Worm (Caenorhabditis elegans): ENCODE data around the gene C27C12.4.

C27C12.4 gene

DNA sequence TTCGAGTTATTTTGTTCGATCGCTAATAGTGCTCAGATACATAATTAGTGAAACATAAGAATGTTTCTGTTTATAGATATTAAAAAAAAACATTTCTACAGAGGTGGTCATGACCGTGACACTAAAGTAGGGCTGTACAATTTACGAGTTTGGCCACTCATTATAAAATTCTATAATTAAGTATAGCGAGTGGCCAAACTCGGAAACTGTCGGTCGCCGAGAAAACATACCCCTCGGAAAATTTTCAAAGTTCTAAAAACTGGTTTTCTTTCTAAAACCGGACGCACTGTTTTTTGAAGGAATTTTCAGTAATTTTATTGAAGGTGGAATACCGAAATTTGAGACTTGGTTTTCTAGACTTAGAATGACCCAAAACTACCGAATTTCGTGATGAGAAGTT is 48.1 kb upstream of the C27C12.4 start:
- TF ChIP-seq hlh-1 (tag; optimal IDR thresholded peaks at IDR 0.05) (no peak), blmp-1 (tag; optimal IDR thresholded peaks at IDR 0.05) (no peak), nhr-2 (tag; optimal IDR thresholded peaks at IDR 0.05) (no peak), unc-62 (GFP tag; optimal IDR thresholded peaks at IDR 0.05) (no peak), cnd-1 (tag; optimal IDR thresholded peaks at IDR 0.05) (no peak), pha-4 (tag; optimal IDR thresholded peaks at IDR 0.05) (no peak), snpc-4 (tag; optimal IDR thresholded peaks at IDR 0.05) (no peak)

DNA sequence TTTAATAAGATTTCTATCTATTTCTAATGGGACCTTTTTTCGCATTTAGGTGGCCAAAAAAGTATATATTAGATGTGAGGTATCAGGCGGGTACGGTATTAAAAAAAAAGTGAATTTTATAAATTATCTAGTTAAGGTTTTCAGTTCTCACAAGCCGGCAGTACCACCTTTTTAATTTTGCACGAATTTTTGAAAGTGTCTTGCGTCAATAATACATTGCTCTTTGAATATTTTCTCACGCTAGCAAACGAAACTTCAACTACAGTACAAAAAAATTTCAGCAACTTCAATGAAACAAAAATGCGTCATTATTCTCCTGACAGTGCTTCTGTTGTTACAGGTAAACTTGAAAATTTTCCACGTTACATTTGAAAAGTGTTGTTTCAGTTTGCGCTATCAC is 47.0 kb upstream of the C27C12.4 start, which contains the start of gene F42D1.4:
F42D1.4 (plus strand) TSS at position 301 of the 400 bp plus-strand sequence.
- TF ChIP-seq lin-13 (tag; optimal IDR thresholded peaks at IDR 0.05) (no peak), M03D4.4 (tag; optimal IDR thresholded peaks at IDR 0.05) (no peak), ceh-39 (tag; optimal IDR thresholded peaks at IDR 0.05) (no peak), zip-8 (tag; optimal IDR thresholded peaks at IDR 0.05) (no peak)

DNA sequence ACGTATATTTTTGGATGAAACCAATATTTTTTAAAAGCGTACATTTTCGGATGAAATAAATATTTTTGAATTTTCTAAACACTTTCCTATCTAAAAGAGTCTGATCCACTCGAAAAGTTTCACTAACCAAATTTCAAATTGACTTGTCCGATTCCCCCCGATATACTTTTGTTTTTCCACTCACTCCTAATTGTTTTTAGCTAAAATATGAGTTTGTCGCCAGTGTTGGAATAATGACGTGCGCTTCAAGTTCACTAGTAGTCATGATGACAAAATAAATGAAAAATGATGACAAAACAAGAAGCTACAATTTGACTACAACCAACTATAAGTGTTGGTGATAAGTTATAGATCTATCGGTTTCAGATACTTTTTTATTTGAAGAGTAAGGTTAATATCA is 45.1 kb upstream of the C27C12.4 start:
- TF ChIP-seq unc-39 (tag; optimal IDR thresholded peaks at IDR 0.05), result no peak
- TF ChIP-seq nhr-76 (tag; optimal IDR thresholded peaks at IDR 0.05), result no peak
- TF ChIP-seq snpc-4 (tag; optimal IDR thresholded peaks at IDR 0.05), result no peak
- TF ChIP-seq blmp-1 (tag; optimal IDR thresholded peaks at IDR 0.05), result no peak
- no peak for TF ChIP-seq hlh-1 (tag; optimal IDR thresholded peaks at IDR 0.05)
- no peak for TF ChIP-seq ces-1 (GFP tag; optimal IDR thresholded peaks at IDR 0.05)
- TF ChIP-seq pha-4 (tag; optimal IDR thresholded peaks at IDR 0.05), result no peak
- TF ChIP-seq ham-2 (GFP tag; optimal IDR thresholded peaks at IDR 0.05), result no peak
- TF ChIP-seq nhr-237 (tag; optimal IDR thresholded peaks at IDR 0.05), result no peak
- TF ChIP-seq M03D4.4 (tag; optimal IDR thresholded peaks at IDR 0.05), result no peak
- TF ChIP-seq mep-1 (tag; optimal IDR thresholded peaks at IDR 0.05), result no peak
- TF ChIP-seq drap-1 (GFP tag; optimal IDR thresholded peaks at IDR 0.05), result no peak
- TF ChIP-seq lin-32 (GFP tag; optimal IDR thresholded peaks at IDR 0.05), result no peak
- no peak for TF ChIP-seq lsy-2 (tag; optimal IDR thresholded peaks at IDR 0.05)
- TF ChIP-seq ceh-83 (GFP tag; optimal IDR thresholded peaks at IDR 0.05), result no peak
- no peak for TF ChIP-seq mls-2 (tag; optimal IDR thresholded peaks at IDR 0.05)

DNA sequence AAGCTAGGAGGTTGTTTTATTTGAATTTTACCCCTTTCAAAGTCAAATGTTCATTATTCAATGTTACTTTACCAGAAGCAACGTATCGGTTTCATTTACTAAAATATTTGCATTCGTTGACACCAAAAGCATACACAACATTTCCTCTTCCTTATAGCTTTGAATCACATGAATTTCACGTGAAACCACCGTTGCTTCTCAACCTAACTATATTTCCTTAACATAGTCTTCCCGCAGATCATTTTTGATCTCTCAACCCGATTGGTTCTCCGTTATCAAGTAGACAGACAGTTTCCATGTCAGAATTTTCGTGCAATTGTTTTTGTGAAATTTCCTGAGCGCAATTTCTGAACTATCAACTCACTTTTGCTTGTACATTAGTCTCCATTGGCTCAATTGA is 44.0 kb upstream of the C27C12.4 start:
- TF ChIP-seq cnd-1 (tag; optimal IDR thresholded peaks at IDR 0.05) (no peak), snpc-4 (tag; optimal IDR thresholded peaks at IDR 0.05) (no peak), lin-32 (GFP tag; optimal IDR thresholded peaks at IDR 0.05) (no peak), nhr-2 (tag; optimal IDR thresholded peaks at IDR 0.05) (no peak), lsy-2 (tag; optimal IDR thresholded peaks at IDR 0.05) (no peak)

DNA sequence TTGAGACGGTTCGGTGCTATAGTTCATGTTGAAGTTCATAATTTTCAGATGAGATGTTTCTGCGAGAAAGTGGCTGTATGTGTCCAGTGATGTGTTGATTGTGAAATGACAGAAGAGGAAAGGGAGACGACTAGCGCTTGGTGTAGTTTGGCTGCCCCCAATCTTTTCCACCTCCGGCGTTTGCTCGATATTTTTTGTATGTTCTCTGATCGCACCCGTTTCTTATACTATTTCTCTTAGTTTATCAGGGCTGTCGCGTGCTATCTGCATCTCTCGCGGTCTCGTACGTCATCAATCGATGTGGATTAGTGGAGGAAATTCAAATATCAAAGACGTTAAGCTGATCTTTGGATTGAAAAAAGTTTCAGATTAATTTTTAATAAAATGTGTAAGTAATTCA is 43.2 kb upstream of the C27C12.4 start, which contains the start of gene atf-4:
atf-4 (minus strand) TSS at position 93 of the 400 bp plus-strand sequence.
- TF ChIP-seq hlh-1 (tag; optimal IDR thresholded peaks at IDR 0.05), result peak; percentile 24
- peak; percentile 7 for TF ChIP-seq mep-1 (tag; optimal IDR thresholded peaks at IDR 0.05)
- peak; percentile 46 for TF ChIP-seq ham-2 (GFP tag; optimal IDR thresholded peaks at IDR 0.05)
- peak; percentile 46 for TF ChIP-seq unc-120 (tag; optimal IDR thresholded peaks at IDR 0.05; ENCODE audit: poor library complexity, severe bottlenecking)
- TF ChIP-seq tbx-8 (GFP tag; optimal IDR thresholded peaks at IDR 0.05), result no peak

DNA sequence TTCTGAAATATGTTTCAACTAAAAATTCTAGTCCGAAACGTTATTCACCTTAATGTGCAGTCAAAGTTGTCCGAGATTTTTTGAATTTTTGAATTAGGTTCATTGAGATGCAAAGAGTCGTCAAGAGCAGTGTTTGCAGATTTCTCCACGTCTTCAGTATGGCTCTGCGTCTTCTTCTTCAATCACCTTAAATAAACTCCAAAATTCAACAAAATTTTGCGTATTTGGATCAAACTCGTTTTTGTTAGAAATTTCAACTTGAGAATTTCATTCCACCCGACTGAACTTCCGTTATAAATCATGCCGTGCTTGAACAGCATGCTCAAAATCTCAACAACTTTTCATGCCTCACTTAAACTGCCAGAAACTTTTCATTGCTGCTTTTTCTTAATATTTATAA is 41.8 kb upstream of the C27C12.4 start, which contains the start of gene T04C10.3:
T04C10.3 (plus strand) TSS at position 301 of the 400 bp plus-strand sequence.
- TF ChIP-seq lin-13 (tag; optimal IDR thresholded peaks at IDR 0.05) (no peak), nhr-12 (tag; optimal IDR thresholded peaks at IDR 0.05) (no peak), blmp-1 (tag; optimal IDR thresholded peaks at IDR 0.05) (no peak), elt-3 (tag; optimal IDR thresholded peaks at IDR 0.05) (no peak), drap-1 (GFP tag; optimal IDR thresholded peaks at IDR 0.05) (no peak), ces-1 (GFP tag; optimal IDR thresholded peaks at IDR 0.05) (no peak), elt-1 (tag; optimal IDR thresholded peaks at IDR 0.05; ENCODE audit: borderline replicate concordance, insufficient read depth) (no peak), mls-2 (tag; optimal IDR thresholded peaks at IDR 0.05) (no peak), nhr-237 (tag; optimal IDR thresholded peaks at IDR 0.05) (no peak), hlh-1 (tag; optimal IDR thresholded peaks at IDR 0.05) (no peak), sptf-1 (tag; optimal IDR thresholded peaks at IDR 0.05) (no peak)

DNA sequence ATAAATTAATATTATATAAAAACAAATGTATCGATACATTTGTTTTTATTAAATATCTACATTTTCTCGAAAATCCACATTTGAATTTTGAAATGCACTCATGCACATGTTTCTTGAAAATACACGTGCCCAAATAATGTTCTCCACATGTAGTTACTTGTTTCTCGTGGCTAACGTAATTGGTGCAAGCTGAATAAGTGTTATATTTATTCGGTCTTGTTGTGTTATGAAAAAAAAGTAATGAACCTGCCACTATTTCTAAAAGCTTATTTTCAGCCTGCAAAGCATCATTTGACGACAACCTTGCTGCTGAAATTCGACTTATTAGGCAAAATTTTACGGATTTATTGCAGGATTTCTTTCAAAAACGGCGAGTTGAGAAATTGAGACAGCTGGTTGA is 40.5 kb upstream of the C27C12.4 start:
- peak; percentile 33 for TF ChIP-seq hlh-1 (tag; optimal IDR thresholded peaks at IDR 0.05)
- TF ChIP-seq ceh-43 (GFP tag; optimal IDR thresholded peaks at IDR 0.05), result no peak
- no peak for TF ChIP-seq flh-1 (GFP tag; optimal IDR thresholded peaks at IDR 0.05)
- TF ChIP-seq nhr-12 (tag; optimal IDR thresholded peaks at IDR 0.05), result no peak
- TF ChIP-seq drap-1 (GFP tag; optimal IDR thresholded peaks at IDR 0.05), result peak; percentile 5
- peak; percentile 64 for TF ChIP-seq mep-1 (tag; optimal IDR thresholded peaks at IDR 0.05)
- peak; percentile 49 for TF ChIP-seq pha-4 (tag; optimal IDR thresholded peaks at IDR 0.05)
- TF ChIP-seq unc-120 (tag; optimal IDR thresholded peaks at IDR 0.05; ENCODE audit: poor library complexity, severe bottlenecking), result no peak
- TF ChIP-seq lin-13 (tag; optimal IDR thresholded peaks at IDR 0.05), result no peak
- TF ChIP-seq M03D4.4 (tag; optimal IDR thresholded peaks at IDR 0.05), result no peak
- no peak for TF ChIP-seq nhr-76 (tag; optimal IDR thresholded peaks at IDR 0.05)
- peak; percentile 63 for TF ChIP-seq ces-1 (GFP tag; optimal IDR thresholded peaks at IDR 0.05)
- no peak for TF ChIP-seq tbx-8 (GFP tag; optimal IDR thresholded peaks at IDR 0.05)
- no peak for TF ChIP-seq unc-62 (GFP tag; optimal IDR thresholded peaks at IDR 0.05)
- TF ChIP-seq unc-39 (tag; optimal IDR thresholded peaks at IDR 0.05), result no peak
- TF ChIP-seq bed-3 (GFP tag; optimal IDR thresholded peaks at IDR 0.05), result no peak
- TF ChIP-seq cnd-1 (tag; optimal IDR thresholded peaks at IDR 0.05), result no peak
- TF ChIP-seq mab-5 (tag; optimal IDR thresholded peaks at IDR 0.05), result no peak
- TF ChIP-seq nhr-237 (tag; optimal IDR thresholded peaks at IDR 0.05), result peak; percentile 75
